ENCODE assay signal across 1 fruit fly cellular context in the genomic region with DNA sequence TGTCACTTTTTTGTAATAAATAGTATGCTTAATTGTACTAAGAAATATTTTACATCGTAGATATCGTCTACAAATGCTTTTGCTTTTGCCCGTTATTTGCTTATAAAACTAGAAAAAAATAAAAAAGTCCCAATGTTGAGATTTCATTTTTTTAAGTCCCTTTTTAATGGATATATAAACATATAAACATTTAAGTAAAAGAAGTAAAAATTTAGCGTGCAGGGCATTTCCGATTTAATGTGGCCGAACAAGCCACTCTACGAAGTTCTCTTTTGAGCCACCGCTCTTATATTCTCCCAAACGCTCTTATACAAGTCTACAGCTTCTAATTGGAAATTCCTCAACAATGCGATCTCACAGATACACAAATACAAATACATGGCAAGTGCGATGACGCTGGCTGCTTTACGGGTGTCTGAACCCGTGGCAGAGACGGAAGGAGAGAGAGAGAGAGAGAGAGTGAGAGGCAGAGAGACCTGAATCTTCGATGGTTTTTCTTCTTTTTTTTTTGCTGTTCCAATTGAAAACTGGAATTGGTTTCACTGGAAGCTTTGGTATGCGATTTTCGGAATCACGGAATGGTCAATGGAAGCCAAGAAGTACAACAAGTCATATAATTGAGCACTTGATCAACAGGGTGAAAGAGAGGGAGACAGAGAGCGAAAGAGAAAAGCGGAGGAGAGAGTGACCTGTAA.
A peak's percentile ranks its signal among the peaks of the same experiment; 100 is the strongest.
TF ChIP-seq lines count a peak whose summit lies in the region.

No protein-coding gene starts in this region.

TF ChIP-seq in whole organism, embryonic, 481 proteins besides CTCF, POLR2A, EP300 and RAD21 (continued from another document and continues in another):
- no peak for TF ChIP-seq Awh (GFP tag; IDR thresholded peaks at IDR 0.05; lab: Robert Waterston, UW)
- no peak for TF ChIP-seq CG17361 (GFP tag; IDR thresholded peaks at IDR 0.05; lab: Robert Waterston, UW)
- TF ChIP-seq CG7357 (GFP tag; IDR thresholded peaks at IDR 0.05; lab: Robert Waterston, UW), result no peak
- TF ChIP-seq Antp (GFP tag; optimal IDR thresholded peaks at IDR 0.05; lab: Kevin White, UChicago), result no peak
- TF ChIP-seq h (optimal IDR thresholded peaks at IDR 0.05; lab: Kevin White, UChicago), result no peak
- no peak for TF ChIP-seq fru (optimal IDR thresholded peaks at IDR 0.05; lab: Kevin White, UChicago)
- TF ChIP-seq p53 (GFP tag; optimal IDR thresholded peaks at IDR 0.05; lab: Kevin White, UChicago), result no peak
- no peak for TF ChIP-seq CG16779 (GFP tag; IDR thresholded peaks at IDR 0.05; lab: Robert Waterston, UW)
- no peak for TF ChIP-seq CG12659 (GFP tag; optimal IDR thresholded peaks at IDR 0.05; lab: Kevin White, UChicago)
- no peak for TF ChIP-seq Stat92E (GFP tag; optimal IDR thresholded peaks at IDR 0.05; lab: Kevin White, UChicago)
- TF ChIP-seq bsh (GFP tag; optimal IDR thresholded peaks at IDR 0.05; lab: Kevin White, UChicago), result peak in 1 of 2 experiments; percentile 67
- no peak for TF ChIP-seq Dll (GFP tag; IDR thresholded peaks at IDR 0.05; lab: Robert Waterston, UW; ENCODE audit: partially characterized antibody)
- TF ChIP-seq Max (GFP tag; optimal IDR thresholded peaks at IDR 0.05; lab: Kevin White, UChicago), result no peak
- TF ChIP-seq CG11723 (GFP tag; optimal IDR thresholded peaks at IDR 0.05; lab: Kevin White, UChicago), result no peak
- TF ChIP-seq CG3163 (GFP tag; optimal IDR thresholded peaks at IDR 0.05; lab: Kevin White, UChicago), result peak; percentile 89
- no peak for TF ChIP-seq ems (GFP tag; optimal IDR thresholded peaks at IDR 0.05; lab: Kevin White, UChicago)
- TF ChIP-seq Ets65A (GFP tag; lab: Kevin White, UChicago), result no peak
- no peak for TF ChIP-seq CG4707 (GFP tag; optimal IDR thresholded peaks at IDR 0.05; lab: Kevin White, UChicago)
- no peak for TF ChIP-seq CG15073 (GFP tag; optimal IDR thresholded peaks at IDR 0.05; lab: Kevin White, UChicago)
- TF ChIP-seq disco-r (GFP tag; optimal IDR thresholded peaks at IDR 0.05; lab: Kevin White, UChicago), result no peak
- TF ChIP-seq vnd (GFP tag; IDR thresholded peaks at IDR 0.05; lab: Robert Waterston, UW; ENCODE audit: partially characterized antibody), result no peak
- 0 out of 2 replicates have a peak, but pooled peaks have one; percentile 20 for TF ChIP-seq crol (GFP tag; IDR thresholded peaks at IDR 0.05; lab: Robert Waterston, UW)
- 0 out of 3 replicates have a peak, but pooled peaks have one; percentile 34 for TF ChIP-seq gce (GFP tag; IDR thresholded peaks at IDR 0.05; lab: Robert Waterston, UW)
- TF ChIP-seq TFAM (GFP tag; optimal IDR thresholded peaks at IDR 0.05; lab: Kevin White, UChicago), result no peak
- peak; percentile 93 for TF ChIP-seq sqz (GFP tag; optimal IDR thresholded peaks at IDR 0.05; lab: Kevin White, UChicago)
- TF ChIP-seq slp2 (GFP tag; optimal IDR thresholded peaks at IDR 0.05; lab: Kevin White, UChicago), result no peak
- TF ChIP-seq odd (GFP tag; optimal IDR thresholded peaks at IDR 0.05; lab: Kevin White, UChicago), result no peak
- no peak for TF ChIP-seq CG1792 (GFP tag; optimal IDR thresholded peaks at IDR 0.05; lab: Kevin White, UChicago)
- 0 out of 2 replicates have a peak, but pooled peaks have one; percentile 29 for TF ChIP-seq hbn (GFP tag; IDR thresholded peaks at IDR 0.05; lab: Robert Waterston, UW; ENCODE audit: partially characterized antibody)
- TF ChIP-seq cg (GFP tag; optimal IDR thresholded peaks at IDR 0.05; lab: Kevin White, UChicago), result peak; percentile 85
- no peak for TF ChIP-seq Dp (GFP tag; optimal IDR thresholded peaks at IDR 0.05; lab: Kevin White, UChicago)
- no peak for TF ChIP-seq CG1602 (GFP tag; optimal IDR thresholded peaks at IDR 0.05; lab: Kevin White, UChicago)
- no peak for TF ChIP-seq Ets97D (GFP tag; optimal IDR thresholded peaks at IDR 0.05; lab: Kevin White, UChicago)
- peak in 1 of 2 experiments; percentile 14 for TF ChIP-seq Hr78 (GFP tag; optimal IDR thresholded peaks at IDR 0.05; lab: Kevin White, UChicago)
- no peak for TF ChIP-seq pzg (GFP tag; optimal IDR thresholded peaks at IDR 0.05; lab: Kevin White, UChicago)
- no peak for TF ChIP-seq da (GFP tag; optimal IDR thresholded peaks at IDR 0.05; lab: Kevin White, UChicago)
- no peak for TF ChIP-seq exex (tag; optimal IDR thresholded peaks at IDR 0.05; lab: Kevin White, UChicago)
- no peak for TF ChIP-seq NFAT (GFP tag; IDR thresholded peaks at IDR 0.05; lab: Robert Waterston, UW)
- TF ChIP-seq CG6175 (GFP tag; IDR thresholded peaks at IDR 0.05; lab: Robert Waterston, UW), result no peak
- no peak for TF ChIP-seq Med (GFP tag; lab: Kevin White, UChicago)
- no peak for TF ChIP-seq ap (GFP tag; IDR thresholded peaks at IDR 0.05; lab: Robert Waterston, UW)
- no peak for TF ChIP-seq CG12236 (GFP tag; optimal IDR thresholded peaks at IDR 0.05; lab: Kevin White, UChicago)
- TF ChIP-seq pros (GFP tag; optimal IDR thresholded peaks at IDR 0.05; lab: Kevin White, UChicago), result peak; percentile 88
- no peak for TF ChIP-seq sima (GFP tag; optimal IDR thresholded peaks at IDR 0.05; lab: Kevin White, UChicago)
- no peak for TF ChIP-seq dysf (GFP tag; IDR thresholded peaks at IDR 0.05; lab: Robert Waterston, UW)
- no peak for TF ChIP-seq wor (GFP tag; IDR thresholded peaks at IDR 0.05; lab: Robert Waterston, UW)
- no peak for TF ChIP-seq ATbp (GFP tag; optimal IDR thresholded peaks at IDR 0.05; lab: Kevin White, UChicago)
- TF ChIP-seq Hr3 (GFP tag; optimal IDR thresholded peaks at IDR 0.05; lab: Kevin White, UChicago), result no peak
- TF ChIP-seq grau (tag; optimal IDR thresholded peaks at IDR 0.05; lab: Kevin White, UChicago), result no peak
- no peak for TF ChIP-seq NC2α (GFP tag; optimal IDR thresholded peaks at IDR 0.05; lab: Kevin White, UChicago)
- no peak for TF ChIP-seq ase (GFP tag; IDR thresholded peaks at IDR 0.05; lab: Robert Waterston, UW)
- TF ChIP-seq Rfx (GFP tag; IDR thresholded peaks at IDR 0.05; lab: Robert Waterston, UW), result no peak
- no peak for TF ChIP-seq ind (GFP tag; optimal IDR thresholded peaks at IDR 0.05; lab: Kevin White, UChicago)
- no peak for TF ChIP-seq CG33213 (GFP tag; optimal IDR thresholded peaks at IDR 0.05; lab: Kevin White, UChicago)
- no peak for TF ChIP-seq usp (GFP tag; optimal IDR thresholded peaks at IDR 0.05; lab: Kevin White, UChicago)
- TF ChIP-seq Hmr (GFP tag; optimal IDR thresholded peaks at IDR 0.05; lab: Kevin White, UChicago), result no peak
- no peak for TF ChIP-seq Tbp (GFP tag; optimal IDR thresholded peaks at IDR 0.05; lab: Kevin White, UChicago)
- no peak for TF ChIP-seq jing (GFP tag; optimal IDR thresholded peaks at IDR 0.05; lab: Kevin White, UChicago)
- TF ChIP-seq kah (GFP tag; optimal IDR thresholded peaks at IDR 0.05; lab: Kevin White, UChicago), result no peak
- no peak for TF ChIP-seq Oli (tag; optimal IDR thresholded peaks at IDR 0.05; lab: Kevin White, UChicago)
- TF ChIP-seq CG30431 (GFP tag; optimal IDR thresholded peaks at IDR 0.05; lab: Kevin White, UChicago), result no peak
- TF ChIP-seq Hsf (GFP tag; optimal IDR thresholded peaks at IDR 0.05; lab: Kevin White, UChicago), result no peak
- TF ChIP-seq tna (GFP tag; IDR thresholded peaks at IDR 0.05; lab: Robert Waterston, UW; ENCODE audit: partially characterized antibody), result no peak
- no peak for TF ChIP-seq Dad (GFP tag; optimal IDR thresholded peaks at IDR 0.05; lab: Kevin White, UChicago)
- TF ChIP-seq pho (GFP tag; optimal IDR thresholded peaks at IDR 0.05; lab: Kevin White, UChicago), result no peak
- no peak for TF ChIP-seq CG1529 (GFP tag; optimal IDR thresholded peaks at IDR 0.05; lab: Kevin White, UChicago)
- TF ChIP-seq insv (GFP tag; optimal IDR thresholded peaks at IDR 0.05; lab: Kevin White, UChicago), result peak; percentile 68 to 92
- no peak for TF ChIP-seq gt (GFP tag; IDR thresholded peaks at IDR 0.05; lab: Robert Waterston, UW)
- peak; percentile 50; the same call in 1 of the 2 replicates for TF ChIP-seq Drgx (GFP tag; IDR thresholded peaks at IDR 0.05; lab: Robert Waterston, UW)
- 0 out of 3 replicates have a peak, but pooled peaks have one; percentile 75 for TF ChIP-seq CG2199 (GFP tag; IDR thresholded peaks at IDR 0.05; lab: Robert Waterston, UW)
- TF ChIP-seq CG4360 (GFP tag; IDR thresholded peaks at IDR 0.05; lab: Robert Waterston, UW), result 0 out of 2 replicates have a peak, but pooled peaks have one; percentile 27
- no peak for TF ChIP-seq emc (GFP tag; optimal IDR thresholded peaks at IDR 0.05; lab: Kevin White, UChicago)
- no peak for TF ChIP-seq Kr (GFP tag; optimal IDR thresholded peaks at IDR 0.05; lab: Kevin White, UChicago)
- no peak for TF ChIP-seq CG7745 (tag; optimal IDR thresholded peaks at IDR 0.05; lab: Kevin White, UChicago)
- TF ChIP-seq Abd-B (GFP tag; optimal IDR thresholded peaks at IDR 0.05; lab: Kevin White, UChicago), result no peak
- TF ChIP-seq Sox102F (GFP tag; optimal IDR thresholded peaks at IDR 0.05; lab: Kevin White, UChicago), result no peak
- no peak for TF ChIP-seq dpn (GFP tag; optimal IDR thresholded peaks at IDR 0.05; lab: Kevin White, UChicago)
- TF ChIP-seq CG18764 (GFP tag; optimal IDR thresholded peaks at IDR 0.05; lab: Kevin White, UChicago), result no peak
- no peak for TF ChIP-seq eyg (GFP tag; optimal IDR thresholded peaks at IDR 0.05; lab: Kevin White, UChicago)
- TF ChIP-seq CG2120 (GFP tag; optimal IDR thresholded peaks at IDR 0.05; lab: Kevin White, UChicago), result no peak
- peak; percentile 78 for TF ChIP-seq sens (GFP tag; lab: Kevin White, UChicago)
- no peak for TF ChIP-seq lab (GFP tag; optimal IDR thresholded peaks at IDR 0.05; lab: Kevin White, UChicago)
- peak; percentile 47 for TF ChIP-seq corto (GFP tag; optimal IDR thresholded peaks at IDR 0.05; lab: Kevin White, UChicago)
- no peak for TF ChIP-seq Ssrp (tag; optimal IDR thresholded peaks at IDR 0.05; lab: Kevin White, UChicago)
- no peak for TF ChIP-seq so (GFP tag; IDR thresholded peaks at IDR 0.05; lab: Robert Waterston, UW)
- no peak for TF ChIP-seq CG2712 (tag; optimal IDR thresholded peaks at IDR 0.05; lab: Kevin White, UChicago)
- TF ChIP-seq tin (GFP tag; optimal IDR thresholded peaks at IDR 0.05; lab: Kevin White, UChicago), result no peak
- no peak for TF ChIP-seq dmrt99B (tag; optimal IDR thresholded peaks at IDR 0.05; lab: Kevin White, UChicago)
- no peak for TF ChIP-seq bbx (GFP tag; IDR thresholded peaks at IDR 0.05; lab: Robert Waterston, UW; ENCODE audit: partially characterized antibody)
- no peak for TF ChIP-seq CrebB (tag; optimal IDR thresholded peaks at IDR 0.05; lab: Kevin White, UChicago)
- no peak for TF ChIP-seq maf-S (GFP tag; optimal IDR thresholded peaks at IDR 0.05; lab: Kevin White, UChicago)
- TF ChIP-seq cad (GFP tag; optimal IDR thresholded peaks at IDR 0.05; lab: Kevin White, UChicago), result peak; percentile 19
- no peak for TF ChIP-seq CG10959 (GFP tag; IDR thresholded peaks at IDR 0.05; lab: Robert Waterston, UW)
- TF ChIP-seq tx (GFP tag; optimal IDR thresholded peaks at IDR 0.05; lab: Kevin White, UChicago), result no peak
- no peak for TF ChIP-seq ro (GFP tag; IDR thresholded peaks at IDR 0.05; lab: Robert Waterston, UW)
- TF ChIP-seq CG13624 (GFP tag; optimal IDR thresholded peaks at IDR 0.05; lab: Kevin White, UChicago), result no peak
- TF ChIP-seq fd102C (GFP tag; optimal IDR thresholded peaks at IDR 0.05; lab: Kevin White, UChicago), result no peak
- no peak for TF ChIP-seq vfl (GFP tag; optimal IDR thresholded peaks at IDR 0.05; lab: Kevin White, UChicago)
- peak; percentile 48; the same call in 1 of the 2 replicates for TF ChIP-seq Xrp1 (GFP tag; IDR thresholded peaks at IDR 0.05; lab: Robert Waterston, UW)
- no peak for TF ChIP-seq CG1647 (GFP tag; optimal IDR thresholded peaks at IDR 0.05; lab: Kevin White, UChicago)
- TF ChIP-seq CG10462 (GFP tag; optimal IDR thresholded peaks at IDR 0.05; lab: Kevin White, UChicago), result no peak
- no peak for TF ChIP-seq ash1 (GFP tag; optimal IDR thresholded peaks at IDR 0.05; lab: Kevin White, UChicago)
- no peak for TF ChIP-seq lmd (GFP tag; IDR thresholded peaks at IDR 0.05; lab: Robert Waterston, UW)
- 0 out of 3 replicates have a peak, but pooled peaks have one; percentile 26 for TF ChIP-seq zfh1 (GFP tag; IDR thresholded peaks at IDR 0.05; lab: Robert Waterston, UW)
- no peak for TF ChIP-seq seq (GFP tag; IDR thresholded peaks at IDR 0.05; lab: Robert Waterston, UW)
- no peak for TF ChIP-seq eve (GFP tag; optimal IDR thresholded peaks at IDR 0.05; lab: Kevin White, UChicago)
- TF ChIP-seq trem (tag; optimal IDR thresholded peaks at IDR 0.05; lab: Kevin White, UChicago), result no peak
- TF ChIP-seq CG42726 (GFP tag; IDR thresholded peaks at IDR 0.05; lab: Robert Waterston, UW; ENCODE audit: partially characterized antibody), result no peak
- no peak for TF ChIP-seq CG13894 (tag; optimal IDR thresholded peaks at IDR 0.05; lab: Kevin White, UChicago)
- TF ChIP-seq CG32532 (GFP tag; IDR thresholded peaks at IDR 0.05; lab: Robert Waterston, UW), result no peak
- TF ChIP-seq CG9609 (GFP tag; optimal IDR thresholded peaks at IDR 0.05; lab: Kevin White, UChicago), result no peak
- no peak for TF ChIP-seq CG5245 (GFP tag; optimal IDR thresholded peaks at IDR 0.05; lab: Kevin White, UChicago)
- TF ChIP-seq CG14965 (GFP tag; optimal IDR thresholded peaks at IDR 0.05; lab: Kevin White, UChicago; ENCODE audit: borderline replicate concordance), result no peak
- TF ChIP-seq CG6254 (GFP tag; optimal IDR thresholded peaks at IDR 0.05; lab: Kevin White, UChicago), result no peak
- peak; percentile 85 for TF ChIP-seq kni (GFP tag; optimal IDR thresholded peaks at IDR 0.05; lab: Kevin White, UChicago)
- TF ChIP-seq Trl (optimal IDR thresholded peaks at IDR 0.05; lab: Kevin White, UChicago), result peak; percentile 93 to 96
- peak; percentile 10 for TF ChIP-seq Trl (GFP tag; optimal IDR thresholded peaks at IDR 0.05; lab: Kevin White, UChicago)
- TF ChIP-seq CG1832 (GFP tag; optimal IDR thresholded peaks at IDR 0.05; lab: Kevin White, UChicago), result peak; percentile 49
- TF ChIP-seq Mes4 (GFP tag; optimal IDR thresholded peaks at IDR 0.05; lab: Kevin White, UChicago), result no peak
- TF ChIP-seq tap (tag; optimal IDR thresholded peaks at IDR 0.05; lab: Kevin White, UChicago), result no peak
- no peak for TF ChIP-seq tgo (GFP tag; IDR thresholded peaks at IDR 0.05; lab: Robert Waterston, UW)
- TF ChIP-seq CG32772 (GFP tag; IDR thresholded peaks at IDR 0.05; lab: Robert Waterston, UW), result peak; percentile 32; the same call in 1 of the 2 replicates
- no peak for TF ChIP-seq phol (tag; optimal IDR thresholded peaks at IDR 0.05; lab: Kevin White, UChicago)
- no peak for TF ChIP-seq Bdp1 (GFP tag; optimal IDR thresholded peaks at IDR 0.05; lab: Kevin White, UChicago)
- TF ChIP-seq CG10565 (GFP tag; optimal IDR thresholded peaks at IDR 0.05; lab: Kevin White, UChicago), result no peak
- TF ChIP-seq lbe (GFP tag; optimal IDR thresholded peaks at IDR 0.05; lab: Kevin White, UChicago), result peak; percentile 44
- TF ChIP-seq Hand (GFP tag; optimal IDR thresholded peaks at IDR 0.05; lab: Kevin White, UChicago), result no peak
- TF ChIP-seq ac (GFP tag; optimal IDR thresholded peaks at IDR 0.05; lab: Kevin White, UChicago), result no peak
- TF ChIP-seq CG18599 (GFP tag; optimal IDR thresholded peaks at IDR 0.05; lab: Kevin White, UChicago), result no peak
